Worm (Caenorhabditis elegans): ENCODE measurements around the gene F46C3.7.

F46C3.7 gene

ce11 chrX:11456665-11457064, 16.8 kb downstream of the F46C3.7 start:
- TF ChIP-seq fkh-10 (GFP tag; optimal IDR thresholded peaks at IDR 0.05) = no peak
- no peak for TF ChIP-seq snpc-4 (tag; optimal IDR thresholded peaks at IDR 0.05)
- no peak for TF ChIP-seq skn-1 (tag; optimal IDR thresholded peaks at IDR 0.05)
- TF ChIP-seq aly-2 (tag; optimal IDR thresholded peaks at IDR 0.05) = no peak
- TF ChIP-seq lin-13 (GFP tag; optimal IDR thresholded peaks at IDR 0.05) = no peak
- no peak for TF ChIP-seq vab-15 (tag; optimal IDR thresholded peaks at IDR 0.05)
- TF ChIP-seq zip-4 (GFP tag; optimal IDR thresholded peaks at IDR 0.05) = no peak
- TF ChIP-seq lin-14 (GFP tag; optimal IDR thresholded peaks at IDR 0.05) = no peak
- TF ChIP-seq fkh-4 (tag; optimal IDR thresholded peaks at IDR 0.05; ENCODE audit: borderline replicate concordance) = no peak
- TF ChIP-seq unc-98 (GFP tag; IDR thresholded peaks at IDR 0.05) = no peak
- no peak for TF ChIP-seq pqm-1 (tag; optimal IDR thresholded peaks at IDR 0.05)
- TF ChIP-seq isw-1 (GFP tag; IDR thresholded peaks at IDR 0.05) = no peak
- TF ChIP-seq hlh-17 (GFP tag; optimal IDR thresholded peaks at IDR 0.05; ENCODE audit: borderline replicate concordance) = no peak

DNA sequence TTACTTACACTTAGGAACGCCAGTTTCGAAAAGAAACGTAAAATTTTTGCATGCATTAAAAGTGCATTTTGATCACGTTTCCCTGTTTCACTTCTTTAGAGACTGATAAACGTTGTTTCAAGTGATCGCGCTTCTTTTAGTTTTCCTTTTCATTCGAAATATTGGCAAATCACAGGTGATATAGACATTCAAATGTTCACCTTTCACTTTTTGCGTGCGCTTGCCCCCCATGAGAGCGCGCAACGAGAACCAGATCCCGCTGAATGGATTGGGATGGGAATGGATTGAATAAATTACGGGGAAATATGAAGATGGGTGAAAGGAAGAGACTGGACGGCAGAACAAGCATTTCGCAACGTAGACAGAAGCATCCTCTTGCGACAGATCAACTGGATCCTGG, 21.7 kb downstream of the F46C3.7 start:
- TF ChIP-seq hlh-4 (tag; optimal IDR thresholded peaks at IDR 0.05) (no peak), tlp-1 (tag; optimal IDR thresholded peaks at IDR 0.05) (no peak), blmp-1 (tag; optimal IDR thresholded peaks at IDR 0.05) (peak; percentile 97), fkh-4 (tag; optimal IDR thresholded peaks at IDR 0.05; ENCODE audit: borderline replicate concordance) (no peak), lin-39 (tag; optimal IDR thresholded peaks at IDR 0.05) (no peak), unc-62 (GFP tag; optimal IDR thresholded peaks at IDR 0.05) (no peak), ztf-4 (tag; optimal IDR thresholded peaks at IDR 0.05) (no peak), snpc-4 (tag; optimal IDR thresholded peaks at IDR 0.05) (no peak), elt-2 (tag; optimal IDR thresholded peaks at IDR 0.05) (peak; percentile 11)

DNA sequence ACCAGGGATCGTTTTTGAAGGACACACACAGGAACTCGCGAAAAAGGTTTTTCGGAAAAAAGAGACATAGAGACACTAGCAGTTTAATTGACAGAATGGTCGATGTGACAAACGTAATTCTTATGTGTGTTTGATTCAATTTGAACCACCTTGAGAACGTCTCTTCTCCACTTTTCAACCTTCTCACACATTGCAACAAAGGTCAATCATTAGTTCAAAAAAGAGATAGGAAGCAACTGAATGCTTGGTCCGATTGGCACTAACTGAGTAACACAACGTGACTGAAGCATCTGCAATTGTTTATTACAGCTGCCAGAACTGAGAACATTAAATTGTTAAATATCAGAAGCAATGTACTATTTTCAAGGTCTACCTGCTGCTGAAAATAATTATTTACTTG, 22.3 kb downstream of the F46C3.7 start:
- peak; percentile 13 for TF ChIP-seq dsc-1 (tag; optimal IDR thresholded peaks at IDR 0.05)
- no peak for TF ChIP-seq blmp-1 (tag; optimal IDR thresholded peaks at IDR 0.05)
- peak; percentile 68 for TF ChIP-seq nhr-85 (tag)
- TF ChIP-seq lsy-2 (tag; optimal IDR thresholded peaks at IDR 0.05) = peak in 1 of 2 experiments; percentile 16
- peak; percentile 17 for TF ChIP-seq snu-23 (GFP tag; optimal IDR thresholded peaks at IDR 0.05)
- no peak for TF ChIP-seq nhr-84 (tag; optimal IDR thresholded peaks at IDR 0.05)
- no peak for TF ChIP-seq ets-5 (GFP tag; IDR thresholded peaks at IDR 0.05)
- TF ChIP-seq mep-1 (tag; optimal IDR thresholded peaks at IDR 0.05) = peak; percentile 46
- peak; percentile 85 for TF ChIP-seq lin-14 (GFP tag; optimal IDR thresholded peaks at IDR 0.05)

- no peak for TF ChIP-seq elt-2 (tag; optimal IDR thresholded peaks at IDR 0.05)
- TF ChIP-seq ceh-88 (GFP tag; IDR thresholded peaks at IDR 0.05) = no peak
- 0 out of 2 replicates have a peak, but pooled peaks have one; percentile 13 for TF ChIP-seq mab-9 (GFP tag; IDR thresholded peaks at IDR 0.05)
- TF ChIP-seq nhr-19 (GFP tag; conservative IDR thresholded peaks at IDR 0.05) = no peak
- peak; percentile 68 for TF ChIP-seq lin-14 (GFP tag; optimal IDR thresholded peaks at IDR 0.05)
- no peak for TF ChIP-seq sptf-1 (tag; optimal IDR thresholded peaks at IDR 0.05)
Observed at ce11 chrX:11463005-11463404, 23.2 kb downstream of the F46C3.7 start.

ce11 chrX:11463568-11463967, 23.7 kb downstream of the F46C3.7 start:
- TF ChIP-seq elt-2 (tag; optimal IDR thresholded peaks at IDR 0.05) (no peak), unc-30 (tag; optimal IDR thresholded peaks at IDR 0.05) (no peak), rnt-1 (tag; optimal IDR thresholded peaks at IDR 0.05) (peak; percentile 8), blmp-1 (tag; optimal IDR thresholded peaks at IDR 0.05) (no peak), zag-1 (tag; optimal IDR thresholded peaks at IDR 0.05) (no peak), jun-1 (tag; optimal IDR thresholded peaks at IDR 0.05) (no peak), efl-1 (optimal IDR thresholded peaks at IDR 0.05) (no peak), efl-1 (GFP tag; optimal IDR thresholded peaks at IDR 0.05 in 1 of 2) (peak in 1 of 2 experiments; percentile 22)

Measured in whole organism, L1 larva.